Fruit fly (Drosophila melanogaster): ENCODE data around the gene Nop56.

The Nop56 gene

DNA sequence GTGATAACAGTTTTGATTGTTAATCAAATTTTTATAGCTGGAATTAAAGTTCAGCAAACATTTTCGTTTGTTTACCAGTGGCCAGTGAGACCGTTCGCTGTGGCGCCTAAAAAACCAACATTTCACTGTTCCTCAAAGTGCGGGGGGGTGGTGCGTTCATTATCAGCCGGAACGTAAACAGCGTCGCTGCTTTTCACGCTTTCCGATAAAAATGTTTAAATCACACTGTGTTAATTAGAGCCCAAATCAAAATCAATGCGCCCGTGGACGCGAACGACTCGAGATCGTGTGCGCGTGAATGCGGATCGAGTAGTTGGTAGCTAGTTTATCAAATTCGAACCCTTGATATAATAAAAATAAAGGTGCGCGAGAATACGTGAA is 27.0 kb upstream of the Nop56 start, which contains the start of gene CG34376 (continued):
- TF ChIP-seq CG16863 (GFP tag; optimal IDR thresholded peaks at IDR 0.05) (no peak), slbo (GFP tag; IDR thresholded peaks at IDR 0.05) (peak; percentile 66), CG3838 (GFP tag; optimal IDR thresholded peaks at IDR 0.05) (peak; percentile 14), Hr78 (GFP tag; optimal IDR thresholded peaks at IDR 0.05) (peak in 1 of 2 experiments; percentile 33), tup (GFP tag; optimal IDR thresholded peaks at IDR 0.05) (no peak), YL-1 (GFP tag; optimal IDR thresholded peaks at IDR 0.05) (peak; percentile 48), peb (GFP tag; IDR thresholded peaks at IDR 0.05) (no peak), CG4820 (GFP tag; optimal IDR thresholded peaks at IDR 0.05) (no peak), CG34376 (GFP tag; optimal IDR thresholded peaks at IDR 0.05) (peak; percentile 99), CG6689 (GFP tag; IDR thresholded peaks at IDR 0.05) (0 out of 2 replicates have a peak, but pooled peaks have one; percentile 15), Ada2b (GFP tag; IDR thresholded peaks at IDR 0.05) (peak; percentile 48), CG6765 (GFP tag; optimal IDR thresholded peaks at IDR 0.05) (peak; percentile 28), Vsx1 (GFP tag; optimal IDR thresholded peaks at IDR 0.05) (peak; percentile 38), Aef1 (GFP tag; IDR thresholded peaks at IDR 0.05) (peak; percentile 33), amos (GFP tag; IDR thresholded peaks at IDR 0.05; ENCODE audit: partially characterized antibody) (peak; percentile 36; the same call in 1 of the 2 replicates), CG6854 (GFP tag; optimal IDR thresholded peaks at IDR 0.05) (no peak), ATbp (GFP tag; optimal IDR thresholded peaks at IDR 0.05) (peak; percentile 25), H2.0 (GFP tag; IDR thresholded peaks at IDR 0.05) (peak; percentile 47; the same call in 1 of the 2 replicates), CG1832 (GFP tag; optimal IDR thresholded peaks at IDR 0.05) (no peak), Dad (GFP tag; optimal IDR thresholded peaks at IDR 0.05) (no peak), sug (tag; optimal IDR thresholded peaks at IDR 0.05) (peak; percentile 61), CG15601 (tag; optimal IDR thresholded peaks at IDR 0.05) (peak; percentile 50), CG7357 (GFP tag; IDR thresholded peaks at IDR 0.05) (peak; percentile 58; the same call in 1 of the 3 replicates), HLH4C (GFP tag; IDR thresholded peaks at IDR 0.05; ENCODE audit: partially characterized antibody) (peak; percentile 39; the same call in 2 of the 3 replicates), fu2 (GFP tag; optimal IDR thresholded peaks at IDR 0.05) (no peak), ase (GFP tag; IDR thresholded peaks at IDR 0.05) (peak; percentile 45; the same call in 1 of the 3 replicates), CG7987 (GFP tag; optimal IDR thresholded peaks at IDR 0.05) (peak; percentile 49), Mes4 (GFP tag; optimal IDR thresholded peaks at IDR 0.05) (no peak), br (optimal IDR thresholded peaks at IDR 0.05) (no peak), gsb-n (tag; optimal IDR thresholded peaks at IDR 0.05) (peak; percentile 72), fd3F (GFP tag; optimal IDR thresholded peaks at IDR 0.05) (no peak), salm (tag; optimal IDR thresholded peaks at IDR 0.05) (peak; percentile 27), nmo (GFP tag; optimal IDR thresholded peaks at IDR 0.05) (peak; percentile 58), CG16779 (GFP tag; IDR thresholded peaks at IDR 0.05) (no peak), Pdp1 (GFP tag; optimal IDR thresholded peaks at IDR 0.05) (peak in 1 of 2 experiments; percentile 57), fd102C (GFP tag; optimal IDR thresholded peaks at IDR 0.05) (no peak), CG5953 (GFP tag; IDR thresholded peaks at IDR 0.05) (no peak), eyg (GFP tag; optimal IDR thresholded peaks at IDR 0.05) (no peak), CG2875 (GFP tag; optimal IDR thresholded peaks at IDR 0.05) (peak; percentile 6), MTF-1 (GFP tag; optimal IDR thresholded peaks at IDR 0.05; ENCODE audit: borderline replicate concordance) (peak; percentile 32), exex (tag; optimal IDR thresholded peaks at IDR 0.05) (peak; percentile 72), CG18262 (tag; optimal IDR thresholded peaks at IDR 0.05) (peak; percentile 29), CG9817 (tag; optimal IDR thresholded peaks at IDR 0.05) (peak; percentile 11), sd (tag; optimal IDR thresholded peaks at IDR 0.05) (peak; percentile 89), CG17802 (tag; optimal IDR thresholded peaks at IDR 0.05) (no peak), stc (GFP tag; IDR thresholded peaks at IDR 0.05) (peak; percentile 23; the same call in 1 of the 2 replicates), nom (GFP tag; optimal IDR thresholded peaks at IDR 0.05) (no peak), schlank (tag; optimal IDR thresholded peaks at IDR 0.05) (peak; percentile 37), pan (optimal IDR thresholded peaks at IDR 0.05) (no peak), pan (GFP tag; optimal IDR thresholded peaks at IDR 0.05 in 1 of 2, IDR thresholded peaks at IDR 0.05 in 1 of 2) (peak in 1 of 2 experiments; percentile 56)

Data from whole organism, embryonic.